Worm (Caenorhabditis elegans): ENCODE results near the gene snx-17.

DNA sequence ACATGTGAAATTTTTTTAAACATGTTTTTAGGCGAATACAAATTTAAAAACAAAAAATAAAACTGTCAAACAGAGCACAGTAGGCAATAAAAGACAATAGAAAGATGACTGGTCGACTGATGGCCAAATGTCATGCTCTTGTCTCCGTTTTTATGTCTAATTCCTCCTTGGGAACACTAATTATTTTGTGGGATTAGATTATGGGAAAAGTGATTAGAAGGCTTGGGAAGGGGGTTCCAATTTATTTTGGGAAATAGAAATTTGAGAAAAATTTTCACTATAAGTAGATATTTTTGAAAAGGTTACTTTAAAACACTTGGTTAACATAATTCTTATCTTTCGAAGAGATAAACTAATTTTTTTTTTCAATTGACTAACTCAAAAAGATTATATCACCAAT, 48.7 kb upstream of the snx-17 start:
- TF ChIP-seq B0261.1 (tag; optimal IDR thresholded peaks at IDR 0.05) = no peak
- no peak for TF ChIP-seq ama-1 (optimal IDR thresholded peaks at IDR 0.05)
- TF ChIP-seq ama-1 (GFP tag; optimal IDR thresholded peaks at IDR 0.05) = no peak
- TF ChIP-seq ztf-18 (tag; optimal IDR thresholded peaks at IDR 0.05) = no peak
- TF ChIP-seq F52B5.7 (tag; optimal IDR thresholded peaks at IDR 0.05) = no peak
- TF ChIP-seq akir-1 (GFP tag; optimal IDR thresholded peaks at IDR 0.05) = no peak

Data from whole organism, young adult.